Worm (Caenorhabditis elegans) whole organism, young adult: ENCODE measurements around the gene F10E9.1.

Experiments
- chd-7 ChIP-seq: sonication (generic microtip); optimal IDR thresholded peaks from 2 replicates; lab custom pipeline; 2016; ENCODE audit warnings: mild to moderate bottlenecking, missing genetic modification characterization, moderate library complexity, missing compliant biosample characterization
- efl-1 ChIP-seq: fragments of 150-350 bp; optimal IDR thresholded peaks from 2 replicates; lab custom pipeline; 2014; ENCODE audit warnings: missing biosample characterization, missing genetic modification reagents, missing genetic modification characterization
- nhr-179 ChIP-seq: sonication (generic microtip); optimal IDR thresholded peaks from 2 replicates; lab custom pipeline; 2016; ENCODE audit warnings: mild to moderate bottlenecking, missing genetic modification characterization, missing compliant biosample characterization
- snpc-1.1 ChIP-seq: sonication (generic microtip); optimal IDR thresholded peaks from 2 replicates; lab custom pipeline; 2017; ENCODE audit warnings: missing genetic modification characterization, mild to moderate bottlenecking, missing compliant biosample characterization, antibody characterized with exemption, moderate library complexity, missing genotype, missing genetic modification reagents; ENCODE audit not compliant: insufficient read depth
- unc-62 ChIP-seq: fragments of 150-350 bp; optimal IDR thresholded peaks from 2 replicates; lab custom pipeline; 2014; ENCODE audit warnings: missing biosample characterization, missing genetic modification reagents, missing genetic modification characterization
- ztf-3 ChIP-seq: fragments of 200-800 bp; sonication (Bioruptor generic); optimal IDR thresholded peaks from 2 replicates; lab custom pipeline; 2018; ENCODE audit warnings: mild to moderate bottlenecking, missing genetic modification characterization, missing compliant biosample characterization

DNA sequence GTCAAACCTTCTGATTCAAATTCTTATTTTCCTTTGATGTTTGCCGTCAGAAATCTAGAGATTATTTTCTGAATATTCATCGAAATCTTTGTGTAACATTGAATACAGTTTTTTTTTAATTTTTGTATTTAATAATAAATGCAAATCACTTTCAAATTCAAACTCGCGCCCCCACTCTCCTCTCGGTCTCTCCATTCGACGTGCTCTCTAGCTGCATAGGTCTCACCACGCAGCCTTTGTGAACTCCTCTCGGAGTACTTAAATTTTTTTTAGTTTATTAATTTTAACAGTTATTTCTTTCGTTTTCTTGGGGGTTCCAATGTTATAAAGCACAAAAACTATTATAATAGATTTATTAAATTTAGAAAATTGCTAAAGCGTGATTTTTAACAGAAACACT lies 47.2 kb downstream of the F10E9.1 start:
- no peak for TF ChIP-seq nhr-179 (tag; lab: Kevin White, UChicago)
- peak; percentile 60 for TF ChIP-seq efl-1 (GFP tag; lab: Kevin White, UChicago)
- TF ChIP-seq unc-62 (GFP tag; lab: Kevin White, UChicago): no peak
- TF ChIP-seq chd-7 (tag; lab: Kevin White, UChicago): no peak
- no peak for TF ChIP-seq ztf-3 (GFP tag; lab: Kevin White, UChicago)
- TF ChIP-seq snpc-1.1 (tag; lab: Kevin White, UChicago): no peak
